Worm (Caenorhabditis elegans) whole organism, L4 larva: ENCODE data around the gene Y105C5B.20.
A peak's percentile ranks its signal among the peaks of the same experiment; 100 is the strongest.

ENCODE experiments used
- F10B5.3 ChIP-seq: sonication (generic microtip); optimal IDR thresholded peaks from 2 replicates; lab custom pipeline; 2016; ENCODE audit warnings: mild to moderate bottlenecking, missing genetic modification characterization, missing compliant biosample characterization
- F26F4.8 ChIP-seq: fragments of 200-800 bp; sonication (Bioruptor generic); conservative IDR thresholded peaks from 2 replicates; pipeline ENCODE4 v1.3.6; 2022; ENCODE audit warnings: missing genetic modification characterization, missing compliant biosample characterization
- F49E8.2 ChIP-seq: sonication (generic microtip); optimal IDR thresholded peaks from 2 replicates; lab custom pipeline; 2016; ENCODE audit warnings: missing compliant biosample characterization, mild to moderate bottlenecking, missing genetic modification characterization, borderline replicate concordance
- R02D3.7 ChIP-seq: fragments of 150-350 bp; sonication (generic microtip); optimal IDR thresholded peaks from 3 replicates; lab custom pipeline; 2014; ENCODE audit warnings: missing biosample characterization, missing genetic modification characterization
- Y105C5A.15 ChIP-seq: fragments of 200-800 bp; sonication (Bioruptor generic); IDR thresholded peaks from 2 replicates; pipeline ENCODE4 v1.3.6; 2022; ENCODE audit warnings: missing genetic modification characterization, missing compliant biosample characterization
- Y48G9A.11 ChIP-seq: fragments of 200-800 bp; sonication (Bioruptor generic); IDR thresholded peaks from 2 replicates; pipeline ENCODE4 v1.3.6; 2022; ENCODE audit warnings: missing genetic modification reagents, missing genetic modification characterization, missing compliant biosample characterization
- ZK337.2 ChIP-seq: fragments of 200-800 bp; sonication (Bioruptor generic); IDR thresholded peaks from 2 replicates; pipeline ENCODE4 v1.3.6; 2022; ENCODE audit warnings: missing genetic modification reagents, missing genetic modification characterization, missing compliant biosample characterization
- aha-1 ChIP-seq: fragments of 150-350 bp; peaks from one replicate; lab custom pipeline; 2014; ENCODE audit warnings: missing biosample characterization, missing genetic modification characterization
- arid-1 ChIP-seq: fragments of 200-800 bp; sonication (Bioruptor generic); conservative IDR thresholded peaks from 2 replicates; pipeline ENCODE4 v1.3.6; 2022; ENCODE audit warnings: missing genetic modification reagents, missing genetic modification characterization, missing compliant biosample characterization
- attf-4 ChIP-seq: sonication (generic microtip); optimal IDR thresholded peaks from 3 replicates; lab custom pipeline; 2017; ENCODE audit warnings: missing biosample characterization, missing genetic modification characterization
- ceh-32 ChIP-seq: sonication (generic microtip); optimal IDR thresholded peaks from 2 replicates; lab custom pipeline; 2016; ENCODE audit warnings: mild to moderate bottlenecking, missing genetic modification characterization, missing compliant biosample characterization; ENCODE audit not compliant: poor library complexity
- daf-16 ChIP-seq, 3 experiments: sonication (generic microtip); optimal IDR thresholded peaks; 2 replicates each; lab custom pipeline; 2016 to 2017; ENCODE audit warnings: missing genetic modification characterization in 3 of 3, missing genetic modification reagents in 3 of 3, mild to moderate bottlenecking in 2 of 3, missing compliant biosample characterization in 2 of 3, missing biosample characterization in 1 of 3, moderate library complexity in 1 of 3
- dmd-9 ChIP-seq: fragments of 200-800 bp; sonication (Bioruptor generic); IDR thresholded peaks from 2 replicates; pipeline ENCODE4 v1.3.6; 2022; ENCODE audit warnings: missing genetic modification reagents, missing genetic modification characterization, missing compliant biosample characterization
- dpl-1 ChIP-seq: fragments of 150-350 bp; optimal IDR thresholded peaks from 2 replicates; lab custom pipeline; 2014; ENCODE audit warnings: missing biosample characterization, missing genetic modification reagents, missing genetic modification characterization
- duxl-1 ChIP-seq: sonication (generic microtip); optimal IDR thresholded peaks from 2 replicates; lab custom pipeline; 2016; ENCODE audit warnings: mild to moderate bottlenecking, missing genetic modification characterization, moderate library complexity, missing compliant biosample characterization; ENCODE audit not compliant: poor library complexity
- egl-43 ChIP-seq: fragments of 200-800 bp; sonication (Bioruptor generic); IDR thresholded peaks from 2 replicates; pipeline ENCODE4 v1.3.6; 2022; ENCODE audit warnings: missing genetic modification reagents, missing genetic modification characterization, missing compliant biosample characterization
- fkh-10 ChIP-seq: fragments of 150-350 bp; optimal IDR thresholded peaks from 2 replicates; lab custom pipeline; 2014; ENCODE audit warnings: missing biosample characterization, missing genetic modification reagents, missing genetic modification characterization
- hlh-30 ChIP-seq: sonication (generic microtip); optimal IDR thresholded peaks from 2 replicates; lab custom pipeline; 2017; ENCODE audit warnings: antibody characterized with exemption, mild to moderate bottlenecking, missing genetic modification characterization, missing compliant biosample characterization; ENCODE audit not compliant: insufficient read depth
- jun-1 ChIP-seq: fragments of 150-350 bp; optimal IDR thresholded peaks from 2 replicates; lab custom pipeline; 2014; ENCODE audit warnings: missing biosample characterization, missing genetic modification reagents, missing genetic modification characterization
- lin-13 ChIP-seq: fragments of 150-350 bp; optimal IDR thresholded peaks from 2 replicates; lab custom pipeline; 2014; ENCODE audit warnings: missing biosample characterization, missing genetic modification reagents, missing genetic modification characterization
- lin-39 ChIP-seq: fragments of 150-350 bp; optimal IDR thresholded peaks from 2 replicates; lab custom pipeline; 2014; ENCODE audit warnings: missing biosample characterization, missing genetic modification reagents, missing genetic modification characterization
- lir-3 ChIP-seq: sonication (generic microtip); optimal IDR thresholded peaks from 2 replicates; lab custom pipeline; 2016; ENCODE audit warnings: mild to moderate bottlenecking, missing genetic modification characterization, missing compliant biosample characterization
- lsy-2 ChIP-seq, 2 experiments: fragments of 150-350 bp in 1 of 2; sonication (generic microtip) in 1 of 2; optimal IDR thresholded peaks; 2 replicates each; lab custom pipeline; 2014 to 2017; ENCODE audit warnings: missing biosample characterization in 2 of 2, missing genetic modification characterization in 2 of 2
- mdl-1 ChIP-seq, 2 experiments: fragments of 150-350 bp in 1 of 2; sonication (generic microtip) in 1 of 2; optimal IDR thresholded peaks; 2 replicates each; lab custom pipeline; 2014 to 2017; ENCODE audit warnings: missing biosample characterization in 2 of 2, missing genetic modification characterization in 2 of 2
- mdt-29 ChIP-seq: fragments of 200-800 bp; sonication (Bioruptor generic); IDR thresholded peaks from 2 replicates; pipeline ENCODE4 v1.3.6; 2022; ENCODE audit warnings: missing genetic modification reagents, missing genetic modification characterization, missing compliant biosample characterization
- nhr-10 ChIP-seq: fragments of 150-350 bp; optimal IDR thresholded peaks from 2 replicates; lab custom pipeline; 2014; ENCODE audit warnings: missing biosample characterization, missing genetic modification characterization
- nhr-41 ChIP-seq: fragments of 200-800 bp; sonication (Bioruptor generic); IDR thresholded peaks from 2 replicates; pipeline ENCODE4 v1.3.6; 2022; ENCODE audit warnings: missing genetic modification reagents, missing genetic modification characterization, missing compliant biosample characterization
- rbr-2 ChIP-seq: sonication (generic microtip); optimal IDR thresholded peaks from 2 replicates; lab custom pipeline; 2016; ENCODE audit warnings: missing genotype, missing genetic modification characterization, missing compliant biosample characterization
- sdz-12 ChIP-seq: fragments of 200-800 bp; sonication (Bioruptor generic); optimal IDR thresholded peaks from 2 replicates; lab custom pipeline; 2018; ENCODE audit warnings: mild to moderate bottlenecking, missing genetic modification characterization, missing compliant biosample characterization
- set-16 ChIP-seq: fragments of 200-800 bp; sonication (Bioruptor generic); IDR thresholded peaks from 2 replicates; pipeline ENCODE4 v1.3.6; 2022; ENCODE audit warnings: missing genetic modification reagents, missing genetic modification characterization, missing compliant biosample characterization
- snpc-1.2 ChIP-seq: fragments of 200-800 bp; sonication (Bioruptor generic); IDR thresholded peaks from 2 replicates; pipeline ENCODE4 v1.3.6; 2022; ENCODE audit warnings: missing genetic modification reagents, missing genetic modification characterization, missing compliant biosample characterization
- spr-1 ChIP-seq: sonication (generic microtip); optimal IDR thresholded peaks from 2 replicates; lab custom pipeline; 2016; ENCODE audit warnings: mild to moderate bottlenecking, missing genetic modification characterization, missing compliant biosample characterization
- unc-62 ChIP-seq, 3 experiments: fragments of 150-350 bp in 1 of 3; sonication (generic microtip); optimal IDR thresholded peaks in 2 of 3; peaks in 1 of 3; 1 replicate in 1 of 3; 2 replicates in 2 of 3; lab custom pipeline; 2014 to 2017; ENCODE audit warnings: missing biosample characterization in 3 of 3, missing genetic modification characterization in 3 of 3, missing genetic modification reagents in 3 of 3, missing genotype in 1 of 3
- zag-1 ChIP-seq: fragments of 150-350 bp; optimal IDR thresholded peaks from 2 replicates; lab custom pipeline; 2014; ENCODE audit warnings: missing biosample characterization, missing genetic modification characterization

Gene Y105C5B.20

DNA sequence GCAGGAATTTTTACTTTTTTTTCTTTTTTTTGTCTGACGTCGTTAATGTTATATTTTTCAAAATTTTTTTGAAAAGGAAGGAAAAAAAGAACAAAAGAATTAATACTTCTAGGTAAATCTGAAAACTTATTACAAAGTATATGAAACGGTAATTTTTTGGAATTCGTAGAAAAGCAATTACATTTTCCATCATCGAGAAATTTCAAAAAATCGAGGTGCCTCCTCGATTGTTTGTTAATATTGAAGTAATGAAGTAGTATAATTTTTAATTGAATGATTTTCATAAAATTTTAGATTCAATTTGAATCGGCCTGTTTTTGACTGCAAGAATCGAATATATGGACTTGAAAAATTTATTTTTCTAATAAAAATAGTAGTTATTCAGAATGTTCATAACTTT lies 3.0 kb downstream of the Y105C5B.20 start:
- TF ChIP-seq snpc-1.2 (GFP tag; lab: Robert Waterston, UW) (peak; percentile 75), F10B5.3 (tag; lab: Kevin White, UChicago) (no peak)
- TF ChIP-seq, all 104 proteins: peak for 1

DNA sequence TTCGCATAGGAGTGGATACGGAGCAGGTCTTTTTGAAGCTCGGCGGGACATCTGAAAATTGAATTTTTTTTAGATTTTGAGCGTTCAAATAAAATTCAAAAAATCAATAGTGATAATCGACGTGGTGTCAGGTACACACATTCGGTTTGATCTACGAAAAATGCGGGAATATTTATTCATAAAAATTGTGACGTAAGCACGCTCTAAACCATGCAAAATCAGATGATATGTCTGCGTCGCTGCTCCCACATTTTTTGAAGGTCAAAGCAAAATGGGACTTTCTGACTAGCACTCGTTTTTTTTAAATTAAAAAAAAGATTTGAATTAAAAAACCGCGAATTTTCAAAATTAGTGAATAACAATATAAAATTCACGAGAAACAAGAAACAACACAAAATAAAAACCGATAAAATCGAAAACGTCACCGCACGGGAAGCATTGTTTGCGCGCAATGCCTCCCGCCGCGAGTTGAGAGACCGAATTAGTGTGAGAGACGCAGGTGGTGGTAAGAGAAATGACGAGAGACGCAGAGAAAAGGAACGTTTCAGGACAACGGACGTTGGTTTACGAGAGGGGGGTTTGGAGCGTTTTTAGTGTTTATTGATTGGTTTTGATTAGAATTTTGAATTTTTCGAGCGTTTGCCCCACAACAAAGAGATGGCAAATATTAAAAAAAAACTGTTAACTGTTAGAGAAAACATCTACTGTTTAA lies 10.3 kb downstream of the Y105C5B.20 start, which contains the start of gene Y105C5B.19:
Gene Y105C5B.19 (minus strand): TSS at position 51 of the 712 bp plus-strand sequence.
- TF ChIP-seq F49E8.2 (no peak), duxl-1 (tag; lab: Kevin White, UChicago) (no peak), hlh-30 (peak; percentile 61), F10B5.3 (tag; lab: Kevin White, UChicago) (no peak), lir-3 (tag; lab: Kevin White, UChicago) (no peak), aha-1 (tag; lab: Kevin White, UChicago) (peak; percentile 62), daf-16 (GFP tag; optimal IDR thresholded peaks at IDR 0.05; lab: Kevin White, UChicago) (no peak), daf-16 (tag; optimal IDR thresholded peaks at IDR 0.05; lab: Kevin White, UChicago) (peak; percentile 84), Y48G9A.11 (no peak), rbr-2 (peak; percentile 52), Y105C5A.15 (no peak), snpc-1.2 (GFP tag; lab: Robert Waterston, UW) (0 out of 2 replicates have a peak, but pooled peaks have one; percentile 23), lin-13 (peak; percentile 57), F26F4.8 (no peak), lin-39 (no peak), lsy-2 (tag; optimal IDR thresholded peaks at IDR 0.05; lab: Kevin White, UChicago) (no peak), mdl-1 (tag; optimal IDR thresholded peaks at IDR 0.05; lab: Kevin White, UChicago) (no peak), attf-4 (tag; lab: Kevin White, UChicago) (no peak), dpl-1 (GFP tag; lab: Kevin White, UChicago) (peak; percentile 19), set-16 (GFP tag; lab: Robert Waterston, UW) (no peak)

DNA sequence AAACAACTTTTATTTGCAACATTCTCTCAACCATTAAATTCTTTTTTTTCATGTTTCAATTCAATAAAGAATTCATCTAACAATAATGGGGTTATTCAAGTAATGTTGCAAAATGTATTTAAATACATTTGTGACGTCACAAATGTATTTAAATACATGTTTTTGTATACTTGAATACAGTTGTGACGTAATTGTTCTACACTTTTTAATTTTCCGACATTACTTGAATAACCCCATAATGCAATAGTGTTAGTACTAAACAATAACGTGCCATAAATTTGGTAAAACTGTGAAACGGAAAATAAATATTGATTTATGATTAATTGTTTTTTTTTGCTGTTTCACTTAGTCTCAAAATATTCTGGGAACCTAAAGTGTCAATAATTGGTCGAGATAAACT lies 14.8 kb downstream of the Y105C5B.20 start:
- peak; percentile 86 for TF ChIP-seq aha-1 (tag; lab: Kevin White, UChicago)

DNA sequence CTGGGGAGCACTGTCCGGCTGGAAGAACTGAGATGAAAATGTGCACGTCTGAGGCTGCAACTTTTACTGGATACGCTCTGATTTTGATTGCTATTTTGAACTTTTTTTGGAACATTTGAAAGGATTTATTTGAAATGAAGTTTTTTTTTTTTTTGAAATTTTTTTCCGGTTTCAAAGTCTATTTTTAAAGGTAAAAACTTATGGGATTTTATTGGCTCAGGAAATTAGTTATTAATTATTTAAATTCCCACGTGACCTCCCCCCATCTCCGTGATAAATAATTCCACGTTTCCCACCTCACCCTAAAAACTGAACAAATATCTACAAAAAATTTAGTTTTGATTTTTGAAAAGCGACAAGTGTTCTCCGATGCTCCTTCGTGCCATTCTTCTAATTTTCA lies 30.1 kb downstream of the Y105C5B.20 start, which contains the start of gene Y105C5B.18:
Gene Y105C5B.18 (plus strand): TSS at position 301 of the 400 bp plus-strand sequence.
- no peak for TF ChIP-seq ZK337.2 (GFP tag; lab: Robert Waterston, UW)

DNA sequence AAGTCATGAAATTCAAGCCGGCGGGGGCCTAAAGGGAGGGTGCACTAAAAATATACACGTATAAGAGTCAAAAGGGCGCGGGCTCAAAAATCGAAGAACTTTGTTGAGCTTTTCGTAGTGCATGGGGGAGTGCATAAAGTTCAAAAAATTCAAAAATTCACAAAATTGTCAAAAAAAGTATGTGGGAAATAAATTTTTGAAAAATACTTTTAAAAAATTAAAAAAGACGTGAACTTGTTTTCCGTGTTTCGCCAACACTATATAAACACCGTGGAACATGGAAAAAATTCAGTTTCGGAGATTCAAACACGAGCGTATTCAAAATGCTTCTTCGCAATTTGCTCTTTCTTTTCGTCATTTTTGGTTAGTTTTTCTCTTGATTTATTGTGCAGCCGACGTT lies 31.6 kb downstream of the Y105C5B.20 start, which contains the start of gene Y105C5B.17:
Gene Y105C5B.17 (plus strand): TSS at position 301 of the 400 bp plus-strand sequence.
- TF ChIP-seq R02D3.7 (tag; lab: Kevin White, UChicago): no peak
- no peak for TF ChIP-seq sdz-12 (GFP tag; lab: Kevin White, UChicago)
- no peak for TF ChIP-seq dmd-9 (GFP tag; lab: Robert Waterston, UW)
- TF ChIP-seq nhr-10 (tag; lab: Kevin White, UChicago): no peak
- no peak for TF ChIP-seq snpc-1.2 (GFP tag; lab: Robert Waterston, UW)
- no peak for TF ChIP-seq mdt-29
- TF ChIP-seq zag-1 (tag; lab: Kevin White, UChicago): no peak
- TF ChIP-seq ceh-32: no peak
- no peak for TF ChIP-seq fkh-10 (GFP tag; lab: Kevin White, UChicago)
- TF ChIP-seq jun-1 (tag; lab: Kevin White, UChicago): no peak
- TF ChIP-seq arid-1 (GFP tag; lab: Robert Waterston, UW): no peak
- TF ChIP-seq F26F4.8: no peak
- no peak for TF ChIP-seq egl-43 (GFP tag; lab: Robert Waterston, UW)
- TF ChIP-seq lir-3 (tag; lab: Kevin White, UChicago): no peak
- no peak for TF ChIP-seq hlh-30
- TF ChIP-seq aha-1 (tag; lab: Kevin White, UChicago): no peak
- no peak for TF ChIP-seq unc-62 (GFP tag; optimal IDR thresholded peaks at IDR 0.05 in 1 of 2; lab: Kevin White, UChicago)
- no peak for TF ChIP-seq unc-62 (tag; optimal IDR thresholded peaks at IDR 0.05; lab: Kevin White, UChicago)
- no peak for TF ChIP-seq spr-1 (tag; lab: Kevin White, UChicago)
- no peak for TF ChIP-seq F10B5.3 (tag; lab: Kevin White, UChicago)
- no peak for TF ChIP-seq nhr-41 (GFP tag; lab: Robert Waterston, UW)
